Worm (Caenorhabditis elegans): Measurements from ENCODE around the gene F10C5.3.

The F10C5.3 gene

ce11 chrIII:488464-488863 is 4.8 kb downstream of the F10C5.3 start, which contains the start of gene F30H5.5:
TSS of gene F30H5.5 (plus strand) at chrIII:488764.
- TF ChIP-seq fos-1 (tag; optimal IDR thresholded peaks at IDR 0.05) = no peak
- no peak for TF ChIP-seq madf-5 (GFP tag; IDR thresholded peaks at IDR 0.05)
- TF ChIP-seq mxl-2 (GFP tag; conservative IDR thresholded peaks at IDR 0.05) = no peak
- TF ChIP-seq aha-1 (tag) = no peak
- TF ChIP-seq tag-97 (GFP tag; IDR thresholded peaks at IDR 0.05) = no peak
- TF ChIP-seq ceh-62 (tag; optimal IDR thresholded peaks at IDR 0.05) = no peak
- TF ChIP-seq lir-3 (tag; optimal IDR thresholded peaks at IDR 0.05) = no peak
- no peak for TF ChIP-seq zag-1 (tag; optimal IDR thresholded peaks at IDR 0.05)
- no peak for TF ChIP-seq mdl-1 (tag; optimal IDR thresholded peaks at IDR 0.05)
- no peak for TF ChIP-seq Y75B8A.6 (GFP tag; IDR thresholded peaks at IDR 0.05)
- TF ChIP-seq ceh-20 (GFP tag; IDR thresholded peaks at IDR 0.05) = no peak
- TF ChIP-seq unc-130 (GFP tag; optimal IDR thresholded peaks at IDR 0.05) = no peak
- no peak for TF ChIP-seq ceh-28 (tag; optimal IDR thresholded peaks at IDR 0.05)
- no peak for TF ChIP-seq lin-13 (GFP tag; optimal IDR thresholded peaks at IDR 0.05)
- no peak for TF ChIP-seq tra-1 (GFP tag; IDR thresholded peaks at IDR 0.05)
- no peak for TF ChIP-seq sdz-12 (GFP tag; optimal IDR thresholded peaks at IDR 0.05)

DNA sequence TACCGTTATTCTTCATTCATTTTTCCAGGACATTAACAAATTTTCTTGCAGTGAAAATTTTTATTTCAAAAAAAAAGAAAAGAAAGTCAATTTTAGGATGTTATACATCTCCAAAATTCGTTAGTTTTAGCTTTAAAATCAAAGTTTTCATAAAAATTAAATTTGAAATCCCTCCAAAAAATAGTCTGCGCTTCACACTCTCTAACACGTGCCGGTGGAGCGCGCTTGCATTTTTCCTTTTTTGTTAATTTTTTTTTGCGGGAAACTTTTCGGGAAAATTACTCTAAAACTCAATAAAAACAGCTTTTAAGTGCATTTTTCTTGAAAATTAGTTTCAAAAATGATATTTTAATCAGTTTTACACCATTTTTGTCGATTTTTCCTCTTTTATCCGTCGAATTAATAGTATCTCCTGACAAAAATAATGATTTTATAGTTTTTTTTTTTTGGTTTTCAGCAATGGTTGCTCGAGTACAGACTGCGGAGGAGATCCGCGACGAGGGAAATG is 7.5 kb downstream of the F10C5.3 start, which contains the start of gene unc-45:
Gene unc-45, plus strand, starts transcription at position 458 of the 508 bp plus-strand sequence.
- TF ChIP-seq mxl-2 (GFP tag; conservative IDR thresholded peaks at IDR 0.05) = no peak
- no peak for TF ChIP-seq daf-12 (tag; optimal IDR thresholded peaks at IDR 0.05)
- TF ChIP-seq daf-8 (GFP tag; IDR thresholded peaks at IDR 0.05) = no peak
- peak; percentile 26 for TF ChIP-seq nhr-6 (tag; optimal IDR thresholded peaks at IDR 0.05)
- TF ChIP-seq mep-1 (tag; optimal IDR thresholded peaks at IDR 0.05) = peak; percentile 30
- peak; percentile 50 for TF ChIP-seq hlh-30 (tag; optimal IDR thresholded peaks at IDR 0.05; ENCODE audit: insufficient read depth)
- no peak for TF ChIP-seq nhr-25 (tag; optimal IDR thresholded peaks at IDR 0.05; ENCODE audit: borderline replicate concordance, insufficient read depth)
- TF ChIP-seq unc-39 (tag; optimal IDR thresholded peaks at IDR 0.05) = no peak
- no peak for TF ChIP-seq hif-1 (tag; optimal IDR thresholded peaks at IDR 0.05)
- no peak for TF ChIP-seq snpc-1.2 (GFP tag; IDR thresholded peaks at IDR 0.05)
- peak; percentile 46 for TF ChIP-seq mes-2 (tag; optimal IDR thresholded peaks at IDR 0.05; ENCODE audit: poor library complexity, severe bottlenecking)
- TF ChIP-seq ceh-82 (tag; optimal IDR thresholded peaks at IDR 0.05) = no peak
- TF ChIP-seq unc-62 (GFP tag; optimal IDR thresholded peaks at IDR 0.05 in 1 of 2) = peak in 1 of 2 experiments; percentile 7
- no peak for TF ChIP-seq unc-62 (tag; optimal IDR thresholded peaks at IDR 0.05)
- TF ChIP-seq zag-1 (tag; optimal IDR thresholded peaks at IDR 0.05) = no peak
- TF ChIP-seq lsy-2 (tag; optimal IDR thresholded peaks at IDR 0.05) = peak in 1 of 2 experiments; percentile 58
- TF ChIP-seq lim-7 (GFP tag; IDR thresholded peaks at IDR 0.05) = no peak
- TF ChIP-seq dpl-1 (GFP tag; optimal IDR thresholded peaks at IDR 0.05) = peak; percentile 88
- no peak for TF ChIP-seq ztf-7 (tag; optimal IDR thresholded peaks at IDR 0.05)
- TF ChIP-seq attf-4 (tag; optimal IDR thresholded peaks at IDR 0.05) = no peak
- no peak for TF ChIP-seq dve-1 (tag; optimal IDR thresholded peaks at IDR 0.05; ENCODE audit: insufficient read depth)
- no peak for TF ChIP-seq pha-4 (GFP tag; IDR thresholded peaks at IDR 0.05)
- TF ChIP-seq pha-4 (tag; optimal IDR thresholded peaks at IDR 0.05) = no peak
- peak; percentile 92 for TF ChIP-seq lin-38 (GFP tag; IDR thresholded peaks at IDR 0.05)
- TF ChIP-seq aha-1 (tag) = peak; percentile 14
- TF ChIP-seq T20F7.1 (GFP tag; optimal IDR thresholded peaks at IDR 0.05) = no peak
- TF ChIP-seq nhr-48 (tag; optimal IDR thresholded peaks at IDR 0.05) = no peak
- TF ChIP-seq fos-1 (tag; optimal IDR thresholded peaks at IDR 0.05) = no peak
- no peak for TF ChIP-seq sdz-12 (GFP tag; optimal IDR thresholded peaks at IDR 0.05)
- TF ChIP-seq F37D6.2 (tag; optimal IDR thresholded peaks at IDR 0.05) = no peak
- TF ChIP-seq jun-1 (tag; optimal IDR thresholded peaks at IDR 0.05) = no peak
